Fruit fly (Drosophila melanogaster): ENCODE results near the gene Pten.

Pten gene

DNA sequence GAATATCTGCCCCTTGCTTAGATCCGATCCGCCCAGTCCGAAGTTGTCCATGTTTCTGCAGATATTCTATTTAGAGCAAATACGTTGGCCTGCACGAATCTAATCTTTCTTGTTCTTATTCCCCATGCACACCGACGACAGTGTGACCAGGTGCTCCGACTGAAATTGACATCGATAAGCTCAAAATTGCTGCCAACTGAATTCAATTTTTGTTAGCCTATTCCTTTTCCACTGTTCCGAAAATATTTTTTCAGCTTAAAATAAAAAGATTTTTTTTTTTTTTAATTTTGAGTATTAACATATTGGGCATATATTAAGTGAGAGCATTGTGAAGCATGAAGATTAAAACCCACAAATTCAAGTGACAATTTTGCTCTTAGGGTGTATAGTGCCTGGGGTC is 42.9 kb upstream of the Pten start, which contains the start of gene nmd (continued):
- TF ChIP-seq E2f1 (GFP tag; IDR thresholded peaks at IDR 0.05) (no peak), shn (GFP tag; optimal IDR thresholded peaks at IDR 0.05) (no peak), CG17186 (GFP tag; optimal IDR thresholded peaks at IDR 0.05) (peak; percentile 7), Sry-δ (GFP tag; optimal IDR thresholded peaks at IDR 0.05) (peak; percentile 47), CG12219 (GFP tag; optimal IDR thresholded peaks at IDR 0.05) (no peak), CG30431 (GFP tag; optimal IDR thresholded peaks at IDR 0.05) (no peak), pho (GFP tag; optimal IDR thresholded peaks at IDR 0.05) (peak; percentile 5), Ets97D (GFP tag; optimal IDR thresholded peaks at IDR 0.05) (peak; percentile 48), Hr51 (GFP tag; optimal IDR thresholded peaks at IDR 0.05) (peak in 1 of 2 experiments; percentile 24), nmo (GFP tag; optimal IDR thresholded peaks at IDR 0.05) (peak; percentile 41), CG9609 (GFP tag; optimal IDR thresholded peaks at IDR 0.05) (no peak), pzg (GFP tag; optimal IDR thresholded peaks at IDR 0.05) (peak; percentile 80), Nf-YC (tag; optimal IDR thresholded peaks at IDR 0.05) (peak; percentile 31), CG17361 (GFP tag; IDR thresholded peaks at IDR 0.05) (0 out of 3 replicates have a peak, but pooled peaks have one; percentile 24), danr (GFP tag; IDR thresholded peaks at IDR 0.05) (no peak), pan (optimal IDR thresholded peaks at IDR 0.05) (no peak), pan (GFP tag; optimal IDR thresholded peaks at IDR 0.05 in 1 of 2, IDR thresholded peaks at IDR 0.05 in 1 of 2) (no peak), CG6254 (GFP tag; optimal IDR thresholded peaks at IDR 0.05) (no peak), Max (GFP tag; optimal IDR thresholded peaks at IDR 0.05) (peak; percentile 51), Hr78 (GFP tag; optimal IDR thresholded peaks at IDR 0.05) (no peak), dati (GFP tag; IDR thresholded peaks at IDR 0.05) (no peak), HHEX (GFP tag; optimal IDR thresholded peaks at IDR 0.05) (no peak), Dek (tag; optimal IDR thresholded peaks at IDR 0.05) (peak; percentile 48), CG1792 (GFP tag; optimal IDR thresholded peaks at IDR 0.05) (no peak), Vsx1 (GFP tag; optimal IDR thresholded peaks at IDR 0.05) (no peak), CG4617 (GFP tag; optimal IDR thresholded peaks at IDR 0.05; ENCODE audit: borderline replicate concordance) (peak; percentile 70), prd (optimal IDR thresholded peaks at IDR 0.05) (no peak), prd (GFP tag; IDR thresholded peaks at IDR 0.05) (peak; percentile 4; the same call in 1 of the 3 replicates), abd-A (tag; optimal IDR thresholded peaks at IDR 0.05) (no peak), maf-S (GFP tag; optimal IDR thresholded peaks at IDR 0.05) (peak; percentile 9), HmgZ (tag; optimal IDR thresholded peaks at IDR 0.05) (peak; percentile 19), lilli (GFP tag; optimal IDR thresholded peaks at IDR 0.05) (peak; percentile 28), CG17385 (GFP tag; optimal IDR thresholded peaks at IDR 0.05) (peak; percentile 91), CG5953 (GFP tag; IDR thresholded peaks at IDR 0.05) (no peak), ab (GFP tag; optimal IDR thresholded peaks at IDR 0.05) (no peak), sens (GFP tag) (no peak), CG11247 (GFP tag; IDR thresholded peaks at IDR 0.05) (no peak), Hmx (GFP tag; optimal IDR thresholded peaks at IDR 0.05) (no peak)

DNA sequence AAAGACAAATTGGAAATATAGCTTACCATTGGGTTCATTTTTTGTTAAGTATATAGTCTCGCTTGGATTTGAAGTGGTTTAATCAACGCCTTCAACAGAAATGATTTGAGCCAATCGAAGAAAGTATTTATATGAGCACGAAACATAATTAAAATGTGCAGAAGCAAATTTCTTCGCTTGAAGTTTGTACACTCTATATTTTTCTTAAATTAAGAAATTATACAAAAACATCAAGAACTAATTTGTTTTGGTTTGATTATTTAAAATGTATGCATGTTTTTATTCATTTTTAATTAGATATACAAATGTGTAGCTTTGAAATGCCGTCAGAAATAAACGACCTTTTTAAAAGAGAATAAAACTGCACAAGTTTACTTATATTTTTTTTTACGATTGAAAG is 41.1 kb upstream of the Pten start, which contains the start of gene CG13138:
CG13138 (minus strand) TSS at position 101 of the 400 bp plus-strand sequence.
- TF ChIP-seq CG18764 (GFP tag; optimal IDR thresholded peaks at IDR 0.05) = no peak
- no peak for TF ChIP-seq salm (tag; optimal IDR thresholded peaks at IDR 0.05)
- TF ChIP-seq D19A (tag; optimal IDR thresholded peaks at IDR 0.05) = peak; percentile 8
